Fruit fly (Drosophila melanogaster) whole organism, embryonic: Measurements from ENCODE around the gene Cpr92A.
A peak's percentile ranks its signal among the peaks of the same experiment; 100 is the strongest.

Experiments
- ATbp ChIP-seq: fragments of 200-800 bp; sonication (Bioruptor generic); optimal IDR thresholded peaks from 2 replicates; lab custom pipeline; 2017; ENCODE audit warnings: missing biosample characterization, mild to moderate bottlenecking, missing genetic modification characterization, missing genetic modification reagents
- B-H1 ChIP-seq: fragments of 200-800 bp; sonication (Bioruptor generic); IDR thresholded peaks from 3 replicates; pipeline ENCODE4 v1.3.6; 2022; ENCODE audit warnings: missing biosample characterization, missing genetic modification characterization
- CG11085 ChIP-seq: fragments of 200-800 bp; sonication (Bioruptor generic); IDR thresholded peaks from 2 replicates; pipeline ENCODE4 v1.3.6; 2022; ENCODE audit warnings: missing biosample characterization, missing genetic modification characterization
- CG12236 ChIP-seq: fragments of 200-800 bp; sonication (Bioruptor generic); optimal IDR thresholded peaks from 2 replicates; lab custom pipeline; 2016; ENCODE audit warnings: missing biosample characterization, missing genetic modification characterization
- CG13424 ChIP-seq: fragments of 200-800 bp; sonication (Bioruptor generic); optimal IDR thresholded peaks from 2 replicates; lab custom pipeline; 2019; ENCODE audit warnings: missing biosample characterization, mild to moderate bottlenecking, missing genetic modification characterization, moderate library complexity
- CG15011 ChIP-seq: fragments of 200-800 bp; sonication (Bioruptor generic); optimal IDR thresholded peaks from 3 replicates; lab custom pipeline; 2018; ENCODE audit warnings: missing biosample characterization, mild to moderate bottlenecking, missing genetic modification characterization
- CG15479 ChIP-seq: fragments of 200-800 bp; sonication (Bioruptor generic); optimal IDR thresholded peaks from 3 replicates; lab custom pipeline; 2019; ENCODE audit warnings: missing biosample characterization, mild to moderate bottlenecking, missing genetic modification characterization, moderate library complexity
- CG1603 ChIP-seq: fragments of 200-800 bp; sonication (Bioruptor generic); optimal IDR thresholded peaks from 2 replicates; lab custom pipeline; 2019; ENCODE audit warnings: missing biosample characterization, mild to moderate bottlenecking, missing genetic modification characterization, moderate library complexity
- CG17361 ChIP-seq: fragments of 200-800 bp; sonication (Bioruptor generic); IDR thresholded peaks from 3 replicates; pipeline ENCODE4 v1.3.6; 2022; ENCODE audit warnings: missing biosample characterization, missing genetic modification characterization
- CG17912 ChIP-seq: fragments of 200-800 bp; sonication (Bioruptor generic); optimal IDR thresholded peaks from 2 replicates; lab custom pipeline; 2018; ENCODE audit warnings: missing biosample characterization, mild to moderate bottlenecking, missing genetic modification characterization
- CG18764 ChIP-seq: fragments of 200-800 bp; sonication (Bioruptor generic); optimal IDR thresholded peaks from 3 replicates; lab custom pipeline; 2016; ENCODE audit warnings: missing biosample characterization, missing genetic modification characterization
- CG2116 ChIP-seq: fragments of 200-800 bp; sonication (Bioruptor generic); optimal IDR thresholded peaks from 3 replicates; lab custom pipeline; 2018; ENCODE audit warnings: missing biosample characterization, mild to moderate bottlenecking, missing genetic modification characterization
- CG32772 ChIP-seq: fragments of 200-800 bp; sonication (Bioruptor generic); IDR thresholded peaks from 2 replicates; pipeline ENCODE4 v1.3.6; 2022; ENCODE audit warnings: missing biosample characterization, missing genetic modification characterization
- CG3847 ChIP-seq: fragments of 200-800 bp; sonication (Bioruptor generic); IDR thresholded peaks from 2 replicates; pipeline ENCODE4 v1.3.6; 2022; ENCODE audit warnings: missing biosample characterization, missing genetic modification characterization
- CG4282 ChIP-seq: fragments of 200-800 bp; sonication (Bioruptor generic); optimal IDR thresholded peaks from 2 replicates; lab custom pipeline; 2016; ENCODE audit warnings: missing biosample characterization, missing genetic modification characterization
- CG4328 ChIP-seq: fragments of 200-800 bp; sonication (Bioruptor generic); optimal IDR thresholded peaks from 3 replicates; lab custom pipeline; 2017; ENCODE audit warnings: missing biosample characterization, missing genetic modification reagents, missing genetic modification characterization
- CG43689 ChIP-seq: fragments of 200-800 bp; sonication (Bioruptor generic); IDR thresholded peaks from 2 replicates; pipeline ENCODE4 v1.3.6; 2022; ENCODE audit warnings: missing biosample characterization, missing genetic modification characterization
- CG9215 ChIP-seq: fragments of 200-800 bp; sonication (Bioruptor generic); IDR thresholded peaks from 2 replicates; pipeline ENCODE4 v1.3.6; 2022; ENCODE audit warnings: missing biosample characterization, missing genetic modification characterization
- CG9932 ChIP-seq: fragments of 200-800 bp; sonication (Bioruptor generic); IDR thresholded peaks from 2 replicates; pipeline ENCODE4 v1.3.6; 2022; ENCODE audit warnings: missing biosample characterization, missing genetic modification characterization
- D ChIP-seq, 2 experiments: fragments of 200-800 bp in 1 of 2; fragments of >200 bp in 1 of 2; sonication (Bioruptor generic) in 1 of 2; optimal IDR thresholded peaks; 2 replicates in 1 of 2; 3 replicates in 1 of 2; lab custom pipeline; 2017; ENCODE audit warnings: mild to moderate bottlenecking in 1 of 2, missing biosample characterization in 1 of 2, missing genetic modification characterization in 1 of 2, missing genetic modification reagents in 1 of 2
- D19B ChIP-seq: fragments of 200-800 bp; sonication (Bioruptor generic); optimal IDR thresholded peaks from 2 replicates; lab custom pipeline; 2017; ENCODE audit warnings: missing biosample characterization, mild to moderate bottlenecking, missing genetic modification characterization
- Drgx ChIP-seq: fragments of 200-800 bp; sonication (Bioruptor generic); IDR thresholded peaks from 2 replicates; pipeline ENCODE4 v1.3.6; 2022; ENCODE audit warnings: missing biosample characterization, missing genetic modification characterization
- Ets65A ChIP-seq: fragments of 200-800 bp; sonication (Bioruptor generic); peaks from one replicate; lab custom pipeline; 2016; ENCODE audit warnings: missing biosample characterization, missing genetic modification characterization
- HLH3B ChIP-seq: fragments of 200-800 bp; sonication (Bioruptor generic); IDR thresholded peaks from 2 replicates; pipeline ENCODE4 v1.3.6; 2022; ENCODE audit warnings: missing biosample characterization, missing genetic modification characterization
- HLH4C ChIP-seq: fragments of 200-800 bp; sonication (Bioruptor generic); IDR thresholded peaks from 3 replicates; pipeline ENCODE4 v1.3.6; 2022; ENCODE audit warnings: missing biosample characterization, missing genetic modification characterization; ENCODE audit not compliant: partially characterized antibody
- Hr39 ChIP-seq: fragments of >200 bp; optimal IDR thresholded peaks from 2 replicates; lab custom pipeline; 2017
- MBD-R2 ChIP-seq: fragments of 200-800 bp; sonication (Bioruptor generic); IDR thresholded peaks from 2 replicates; pipeline ENCODE4 v1.3.6; 2022; ENCODE audit warnings: missing biosample characterization, missing genetic modification characterization
- Meics ChIP-seq: fragments of 200-800 bp; sonication (Bioruptor generic); optimal IDR thresholded peaks from 2 replicates; lab custom pipeline; 2017; ENCODE audit warnings: missing biosample characterization, mild to moderate bottlenecking, missing genetic modification characterization
- NC2β ChIP-seq: fragments of 200-800 bp; sonication (Bioruptor generic); optimal IDR thresholded peaks from 2 replicates; lab custom pipeline; 2016; ENCODE audit warnings: missing biosample characterization, missing genetic modification characterization
- chinmo ChIP-seq: fragments of 200-800 bp; sonication (Bioruptor generic); IDR thresholded peaks from 4 replicates; pipeline ENCODE4 v1.3.6; 2022; ENCODE audit warnings: missing biosample characterization, missing genetic modification characterization; ENCODE audit not compliant: partially characterized antibody
- cwo ChIP-seq: fragments of 200-800 bp; sonication (Bioruptor generic); optimal IDR thresholded peaks from 3 replicates; lab custom pipeline; 2017; ENCODE audit warnings: missing biosample characterization, missing genetic modification characterization, mild to moderate bottlenecking, moderate library complexity, missing genetic modification reagents
- danr ChIP-seq: fragments of 200-800 bp; sonication (Bioruptor generic); IDR thresholded peaks from 2 replicates; pipeline ENCODE4 v1.3.6; 2022; ENCODE audit warnings: missing biosample characterization, missing genetic modification characterization
- fd64A ChIP-seq: fragments of 200-800 bp; sonication (Bioruptor generic); optimal IDR thresholded peaks from 3 replicates; lab custom pipeline; 2018; ENCODE audit warnings: missing biosample characterization, mild to moderate bottlenecking, missing genetic modification characterization
- h ChIP-seq: fragments of >200 bp; optimal IDR thresholded peaks from 2 replicates; lab custom pipeline; 2017
- hb ChIP-seq: fragments of 200-800 bp; sonication (Bioruptor generic); IDR thresholded peaks from 3 replicates; pipeline ENCODE4 v1.3.6; 2022; ENCODE audit warnings: missing biosample characterization, missing genetic modification characterization; ENCODE audit not compliant: partially characterized antibody
- lmd ChIP-seq: fragments of 200-800 bp; sonication (Bioruptor generic); IDR thresholded peaks from 2 replicates; pipeline ENCODE4 v1.3.6; 2022; ENCODE audit warnings: missing biosample characterization, missing genetic modification characterization
- lov ChIP-seq, 2 experiments: fragments of 200-800 bp in 1 of 2; fragments of >200 bp in 1 of 2; sonication (Bioruptor generic) in 1 of 2; IDR thresholded peaks in 1 of 2; optimal IDR thresholded peaks in 1 of 2; 2 replicates in 1 of 2; 3 replicates in 1 of 2; pipeline versions ENCODE4 v1.3.6 to Lab custom; 2017 to 2022; ENCODE audit warnings: missing biosample characterization in 1 of 2, missing genetic modification characterization in 1 of 2
- maf-S ChIP-seq: fragments of 200-800 bp; sonication (Bioruptor generic); optimal IDR thresholded peaks from 2 replicates; lab custom pipeline; 2016; ENCODE audit warnings: missing biosample characterization, missing genetic modification characterization
- nau ChIP-seq: fragments of 200-800 bp; sonication (Bioruptor generic); optimal IDR thresholded peaks from 3 replicates; lab custom pipeline; 2017; ENCODE audit warnings: missing biosample characterization, mild to moderate bottlenecking, missing genetic modification characterization, missing genetic modification reagents
- nerfin-2 ChIP-seq: fragments of 200-800 bp; sonication (Bioruptor generic); IDR thresholded peaks from 2 replicates; pipeline ENCODE4 v1.3.6; 2022; ENCODE audit warnings: missing biosample characterization, missing genetic modification characterization; ENCODE audit not compliant: partially characterized antibody
- nom ChIP-seq: fragments of 200-800 bp; sonication (Bioruptor generic); optimal IDR thresholded peaks from 2 replicates; lab custom pipeline; 2017; ENCODE audit warnings: missing biosample characterization, missing genetic modification characterization, mild to moderate bottlenecking, moderate library complexity, missing genetic modification reagents
- oc ChIP-seq: fragments of 200-800 bp; sonication (Bioruptor generic); optimal IDR thresholded peaks from 2 replicates; lab custom pipeline; 2018; ENCODE audit warnings: missing biosample characterization, mild to moderate bottlenecking, missing genetic modification characterization, moderate library complexity
- peb ChIP-seq: fragments of 200-800 bp; sonication (Bioruptor generic); IDR thresholded peaks from 2 replicates; pipeline ENCODE4 v1.3.6; 2022; ENCODE audit warnings: missing biosample characterization, missing genetic modification characterization
- ranshi ChIP-seq: fragments of 200-800 bp; sonication (Bioruptor generic); IDR thresholded peaks from 2 replicates; pipeline ENCODE4 v1.3.6; 2022; ENCODE audit warnings: missing biosample characterization, missing genetic modification characterization
- rib ChIP-seq: fragments of 200-800 bp; sonication (Bioruptor generic); IDR thresholded peaks from 2 replicates; pipeline ENCODE4 v1.3.6; 2022; ENCODE audit warnings: missing biosample characterization, missing genetic modification characterization
- salm ChIP-seq: fragments of 200-800 bp; sonication (Bioruptor generic); optimal IDR thresholded peaks from 2 replicates; lab custom pipeline; 2018; ENCODE audit warnings: missing biosample characterization, mild to moderate bottlenecking, missing genetic modification characterization
- sd ChIP-seq: fragments of 200-800 bp; sonication (Bioruptor generic); optimal IDR thresholded peaks from 3 replicates; lab custom pipeline; 2018; ENCODE audit warnings: missing biosample characterization, mild to moderate bottlenecking, missing genetic modification characterization, moderate library complexity
- sens-2 ChIP-seq: fragments of 200-800 bp; sonication (Bioruptor generic); IDR thresholded peaks from 2 replicates; pipeline ENCODE4 v1.3.6; 2022; ENCODE audit warnings: missing biosample characterization, missing genetic modification characterization
- shn ChIP-seq: fragments of 200-800 bp; sonication (Bioruptor generic); optimal IDR thresholded peaks from 3 replicates; lab custom pipeline; 2016; ENCODE audit warnings: missing biosample characterization, missing genetic modification characterization
- tio ChIP-seq: fragments of 200-800 bp; sonication (Bioruptor generic); optimal IDR thresholded peaks from 2 replicates; lab custom pipeline; 2017; ENCODE audit warnings: missing biosample characterization, missing genetic modification characterization, inconsistent platforms
- unc-4 ChIP-seq: fragments of 200-800 bp; sonication (Bioruptor generic); IDR thresholded peaks from 2 replicates; pipeline ENCODE4 v1.3.6; 2022; ENCODE audit warnings: missing biosample characterization, missing genetic modification characterization; ENCODE audit not compliant: partially characterized antibody

Cpr92A gene

dm6 chr3R:19612908-19613431 lies 14.2 kb upstream of the Cpr92A start, which contains the start of gene CG16727 (continued):
- TF ChIP-seq tio (GFP tag; lab: Kevin White, UChicago) (no peak), D (optimal IDR thresholded peaks at IDR 0.05; lab: Kevin White, UChicago) (no peak), D (GFP tag; optimal IDR thresholded peaks at IDR 0.05; lab: Kevin White, UChicago) (no peak), CG43689 (GFP tag; lab: Robert Waterston, UW) (no peak), CG32772 (GFP tag; lab: Robert Waterston, UW) (no peak), HLH4C (GFP tag; lab: Robert Waterston, UW) (no peak), rib (GFP tag; lab: Robert Waterston, UW) (no peak), hb (GFP tag; lab: Robert Waterston, UW) (no peak), lmd (GFP tag; lab: Robert Waterston, UW) (no peak), peb (no peak), CG17912 (GFP tag; lab: Kevin White, UChicago) (no peak), Ets65A (GFP tag; lab: Kevin White, UChicago) (no peak), CG15011 (GFP tag; lab: Kevin White, UChicago) (peak; percentile 12), CG18764 (GFP tag; lab: Kevin White, UChicago) (no peak), danr (no peak), NC2β (GFP tag; lab: Kevin White, UChicago) (no peak), oc (tag; lab: Kevin White, UChicago) (no peak), HLH3B (no peak), salm (tag; lab: Kevin White, UChicago) (peak; percentile 6), Drgx (GFP tag; lab: Robert Waterston, UW) (no peak), lov (optimal IDR thresholded peaks at IDR 0.05; lab: Kevin White, UChicago) (no peak), lov (GFP tag; IDR thresholded peaks at IDR 0.05; lab: Robert Waterston, UW) (no peak), h (lab: Kevin White, UChicago) (no peak), sd (tag; lab: Kevin White, UChicago) (no peak), B-H1 (GFP tag; lab: Robert Waterston, UW) (no peak), nom (no peak), fd64A (GFP tag; lab: Kevin White, UChicago) (no peak), ranshi (GFP tag; lab: Robert Waterston, UW) (no peak), cwo (peak; percentile 15), MBD-R2 (no peak), nerfin-2 (no peak), nau (no peak), shn (no peak), CG17361 (GFP tag; lab: Robert Waterston, UW) (no peak), unc-4 (GFP tag; lab: Robert Waterston, UW) (no peak), Hr39 (lab: Kevin White, UChicago) (no peak), CG1603 (tag; lab: Kevin White, UChicago) (no peak), ATbp (GFP tag; lab: Kevin White, UChicago) (peak; percentile 57), Meics (GFP tag; lab: Kevin White, UChicago) (no peak), CG4282 (GFP tag; lab: Kevin White, UChicago) (no peak), D19B (GFP tag; lab: Kevin White, UChicago) (no peak), CG11085 (GFP tag; lab: Robert Waterston, UW) (no peak), sens-2 (GFP tag; lab: Robert Waterston, UW) (no peak), maf-S (no peak), CG4328 (GFP tag; lab: Kevin White, UChicago) (no peak), CG13424 (tag; lab: Kevin White, UChicago) (peak; percentile 38), CG2116 (no peak), CG9215 (GFP tag; lab: Robert Waterston, UW) (no peak), chinmo (GFP tag; lab: Robert Waterston, UW) (no peak), CG3847 (GFP tag; lab: Robert Waterston, UW) (no peak), CG12236 (GFP tag; lab: Kevin White, UChicago) (no peak), CG9932 (GFP tag; lab: Robert Waterston, UW) (no peak), CG15479 (no peak)
